Worm (Caenorhabditis elegans) whole organism, L1 larva: ENCODE measurements around the gene pals-26.

Experiments
- aha-1 ChIP-seq: fragments of 150-350 bp; optimal IDR thresholded peaks from 2 replicates; lab custom pipeline; 2014; ENCODE audit warnings: missing biosample characterization, missing genetic modification characterization
- ama-1 ChIP-seq: fragments of 150-350 bp; optimal IDR thresholded peaks from 2 replicates; lab custom pipeline; 2014
- lin-13 ChIP-seq: fragments of 150-350 bp; optimal IDR thresholded peaks from 2 replicates; lab custom pipeline; 2014; ENCODE audit warnings: missing biosample characterization, missing genetic modification reagents, missing genetic modification characterization
- nhr-90 ChIP-seq: sonication (generic microtip); optimal IDR thresholded peaks from 2 replicates; lab custom pipeline; 2016; ENCODE audit warnings: mild to moderate bottlenecking, missing genetic modification characterization, missing compliant biosample characterization; ENCODE audit not compliant: poor library complexity
- unc-130 ChIP-seq: fragments of 150-350 bp; optimal IDR thresholded peaks from 2 replicates; lab custom pipeline; 2017; ENCODE audit warnings: missing biosample characterization, missing genetic modification characterization, inconsistent platforms

DNA sequence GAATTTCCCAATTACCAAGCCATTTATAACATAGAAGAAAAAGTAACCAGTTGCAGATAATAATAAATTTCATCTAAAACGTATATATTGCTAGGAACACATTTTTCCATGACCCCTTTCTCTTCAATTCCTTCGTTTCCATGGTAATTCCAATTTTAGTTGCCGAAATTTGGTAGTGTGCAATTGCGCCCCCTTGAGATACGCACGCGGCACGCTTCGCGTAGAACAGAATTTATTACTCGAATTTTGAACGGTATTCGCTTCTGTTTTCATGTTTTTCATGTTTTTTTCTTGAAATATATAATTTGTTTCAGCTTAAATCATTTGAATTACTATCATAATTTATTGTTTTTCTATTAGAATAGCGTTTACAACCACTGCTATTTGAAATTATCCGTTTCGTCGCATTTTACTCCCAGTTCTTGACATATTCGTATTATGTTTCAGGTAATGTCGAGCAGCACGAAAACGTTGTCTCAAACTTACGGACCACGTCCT, 29.4 kb downstream of the pals-26 start, which contains the start of the genes R07E5.17 and snfc-5:
- TF ChIP-seq unc-130 (no peak), aha-1 (tag; lab: Kevin White, UChicago) (no peak), ama-1 (lab: Kevin White, UChicago) (no peak), lin-13 (no peak), nhr-90 (tag; lab: Kevin White, UChicago) (no peak)
